Worm (Caenorhabditis elegans) whole organism, L1 larva: ENCODE results near the gene ppm-1.D.

Source experiments
- C04F5.9 ChIP-seq: sonication (generic microtip); optimal IDR thresholded peaks from 2 replicates; lab custom pipeline; 2016; ENCODE audit warnings: missing genetic modification characterization, missing compliant biosample characterization
- C16A3.4 ChIP-seq: fragments of 150-350 bp; optimal IDR thresholded peaks from 2 replicates; lab custom pipeline; 2014; ENCODE audit warnings: missing biosample characterization, missing genetic modification characterization
- F16B12.6 ChIP-seq: fragments of 150-350 bp; optimal IDR thresholded peaks from 2 replicates; lab custom pipeline; 2014; ENCODE audit warnings: missing biosample characterization, missing genetic modification characterization
- aha-1 ChIP-seq: fragments of 150-350 bp; optimal IDR thresholded peaks from 2 replicates; lab custom pipeline; 2014; ENCODE audit warnings: missing biosample characterization, missing genetic modification characterization
- alr-1 ChIP-seq: fragments of 200-800 bp; sonication (Bioruptor generic); optimal IDR thresholded peaks from 2 replicates; lab custom pipeline; 2018; ENCODE audit warnings: borderline replicate concordance, mild to moderate bottlenecking, missing genetic modification characterization, missing compliant biosample characterization
- ama-1 ChIP-seq: fragments of 150-350 bp; optimal IDR thresholded peaks from 2 replicates; lab custom pipeline; 2014
- blmp-1 ChIP-seq: fragments of 150-350 bp; optimal IDR thresholded peaks from 2 replicates; lab custom pipeline; 2014; ENCODE audit warnings: missing biosample characterization, missing genetic modification characterization
- ceh-8 ChIP-seq: fragments of 200-800 bp; sonication (Bioruptor generic); optimal IDR thresholded peaks from 2 replicates; lab custom pipeline; 2018; ENCODE audit warnings: mild to moderate bottlenecking, missing genetic modification characterization, moderate library complexity, missing compliant biosample characterization
- ceh-82 ChIP-seq, 3 experiments: fragments of 150-350 bp in 1 of 3; sonication (generic microtip) in 2 of 3; optimal IDR thresholded peaks; 2 replicates each; lab custom pipeline; 2014 to 2017; ENCODE audit warnings: missing biosample characterization in 3 of 3, missing genetic modification characterization in 3 of 3
- ceh-88 ChIP-seq: fragments of 200-800 bp; sonication (Bioruptor generic); IDR thresholded peaks from 2 replicates; pipeline ENCODE4 v1.3.6; 2022; ENCODE audit warnings: missing genetic modification characterization, missing compliant biosample characterization
- ceh-90 ChIP-seq: sonication (generic microtip); optimal IDR thresholded peaks from 2 replicates; lab custom pipeline; 2016; ENCODE audit warnings: missing genetic modification characterization, missing compliant biosample characterization
- ces-1 ChIP-seq: fragments of 150-350 bp; optimal IDR thresholded peaks from 2 replicates; lab custom pipeline; 2014; ENCODE audit warnings: missing biosample characterization, missing genetic modification reagents, missing genetic modification characterization
- dpl-1 ChIP-seq, 3 experiments: fragments of 150-350 bp in 2 of 3; sonication (generic microtip) in 1 of 3; optimal IDR thresholded peaks; 2 replicates each; lab custom pipeline; 2014 to 2017; ENCODE audit warnings: missing biosample characterization in 3 of 3, missing genetic modification characterization in 3 of 3, missing genetic modification reagents in 3 of 3
- efl-1 ChIP-seq, 4 experiments: fragments of 150-350 bp; optimal IDR thresholded peaks in 3 of 4; peaks in 1 of 4; 1 replicate in 1 of 4; 2 replicates in 3 of 4; lab custom pipeline; 2014; ENCODE audit warnings: missing biosample characterization in 2 of 4, missing genetic modification characterization in 2 of 4, missing genetic modification reagents in 2 of 4
- egl-27 ChIP-seq, 2 experiments: fragments of 150-350 bp in 1 of 2; sonication (generic microtip); optimal IDR thresholded peaks; 3 replicates each; lab custom pipeline; 2017 to 2018; ENCODE audit warnings: missing biosample characterization in 2 of 2, missing genetic modification characterization in 2 of 2, missing genetic modification reagents in 2 of 2
- ets-5 ChIP-seq: fragments of 200-800 bp; sonication (Bioruptor generic); IDR thresholded peaks from 2 replicates; pipeline ENCODE4 v1.3.6; 2022; ENCODE audit warnings: missing genetic modification characterization, missing compliant biosample characterization
- fkh-8 ChIP-seq: sonication (generic microtip); optimal IDR thresholded peaks from 2 replicates; lab custom pipeline; 2016; ENCODE audit warnings: mild to moderate bottlenecking, missing genetic modification characterization, missing compliant biosample characterization
- fos-1 ChIP-seq: fragments of 150-350 bp; optimal IDR thresholded peaks from 2 replicates; lab custom pipeline; 2014; ENCODE audit warnings: missing biosample characterization, missing genetic modification characterization
- hlh-17 ChIP-seq: fragments of 200-800 bp; sonication (Bioruptor generic); optimal IDR thresholded peaks from 2 replicates; lab custom pipeline; 2018; ENCODE audit warnings: missing genetic modification characterization, mild to moderate bottlenecking, missing compliant biosample characterization, moderate library complexity, borderline replicate concordance
- irx-1 ChIP-seq: sonication (generic microtip); optimal IDR thresholded peaks from 2 replicates; lab custom pipeline; 2016; ENCODE audit warnings: missing genetic modification characterization, missing compliant biosample characterization
- lin-13 ChIP-seq: fragments of 150-350 bp; optimal IDR thresholded peaks from 2 replicates; lab custom pipeline; 2014; ENCODE audit warnings: missing biosample characterization, missing genetic modification reagents, missing genetic modification characterization
- lin-14 ChIP-seq: fragments of 200-800 bp; sonication (Bioruptor generic); optimal IDR thresholded peaks from 2 replicates; lab custom pipeline; 2018; ENCODE audit warnings: mild to moderate bottlenecking, missing genetic modification characterization, moderate library complexity, missing compliant biosample characterization
- lin-15B ChIP-seq: fragments of 150-350 bp; sonication (generic microtip); optimal IDR thresholded peaks from 3 replicates; lab custom pipeline; 2014; ENCODE audit warnings: missing biosample characterization, missing genetic modification characterization
- lin-35 ChIP-seq, 2 experiments: fragments of 150-350 bp; optimal IDR thresholded peaks; 2 replicates each; lab custom pipeline; 2014; ENCODE audit warnings: missing biosample characterization in 2 of 2, missing genetic modification characterization in 2 of 2, missing genetic modification reagents in 2 of 2
- lir-3 ChIP-seq: sonication (generic microtip); optimal IDR thresholded peaks from 2 replicates; lab custom pipeline; 2016; ENCODE audit warnings: mild to moderate bottlenecking, missing genetic modification characterization, moderate library complexity, missing compliant biosample characterization; ENCODE audit not compliant: poor library complexity
- lsy-2 ChIP-seq, 2 experiments: fragments of 150-350 bp; optimal IDR thresholded peaks; 2 replicates each; lab custom pipeline; 2014; ENCODE audit warnings: missing biosample characterization in 2 of 2, missing genetic modification characterization in 2 of 2
- mdl-1 ChIP-seq, 2 experiments: fragments of 150-350 bp; optimal IDR thresholded peaks; 2 replicates each; lab custom pipeline; 2014 to 2017; ENCODE audit warnings: missing biosample characterization in 2 of 2, missing genetic modification characterization in 2 of 2, inconsistent platforms in 1 of 2
- mep-1 ChIP-seq: fragments of 150-350 bp; optimal IDR thresholded peaks from 2 replicates; lab custom pipeline; 2014; ENCODE audit warnings: missing biosample characterization, missing genetic modification characterization
- nhr-19 ChIP-seq: fragments of 200-800 bp; sonication (Bioruptor generic); conservative IDR thresholded peaks from 2 replicates; pipeline ENCODE4 v1.3.6; 2022; ENCODE audit warnings: missing genetic modification characterization, missing compliant biosample characterization
- nhr-20 ChIP-seq: sonication (generic microtip); optimal IDR thresholded peaks from 2 replicates; lab custom pipeline; 2016; ENCODE audit warnings: mild to moderate bottlenecking, missing genetic modification characterization, missing compliant biosample characterization
- nhr-237 ChIP-seq: fragments of 150-350 bp; optimal IDR thresholded peaks from 2 replicates; lab custom pipeline; 2014; ENCODE audit warnings: missing biosample characterization, missing genetic modification characterization
- nhr-28 ChIP-seq: fragments of 150-350 bp; optimal IDR thresholded peaks from 2 replicates; lab custom pipeline; 2014; ENCODE audit warnings: missing biosample characterization, missing genetic modification characterization
- nhr-71 ChIP-seq: sonication (generic microtip); optimal IDR thresholded peaks from 2 replicates; lab custom pipeline; 2016; ENCODE audit warnings: mild to moderate bottlenecking, missing genetic modification characterization, moderate library complexity, missing compliant biosample characterization
- nhr-76 ChIP-seq: sonication (generic microtip); optimal IDR thresholded peaks from 2 replicates; lab custom pipeline; 2017; ENCODE audit warnings: missing biosample characterization, missing genetic modification characterization
- nhr-77 ChIP-seq: fragments of 150-350 bp; optimal IDR thresholded peaks from 2 replicates; lab custom pipeline; 2014; ENCODE audit warnings: missing biosample characterization, missing genetic modification characterization
- nhr-85 ChIP-seq: sonication (generic microtip); peaks from one replicate; lab custom pipeline; 2016; ENCODE audit warnings: missing genetic modification characterization, inconsistent platforms, missing compliant biosample characterization
- pax-3 ChIP-seq: fragments of 200-800 bp; sonication (Bioruptor generic); optimal IDR thresholded peaks from 2 replicates; lab custom pipeline; 2018; ENCODE audit warnings: mild to moderate bottlenecking, missing genetic modification characterization, moderate library complexity, missing compliant biosample characterization
- snpc-4 ChIP-seq: fragments of 150-350 bp; optimal IDR thresholded peaks from 2 replicates; lab custom pipeline; 2014; ENCODE audit warnings: missing biosample characterization, missing genetic modification characterization
- snu-23 ChIP-seq: sonication (generic microtip); optimal IDR thresholded peaks from 2 replicates; lab custom pipeline; 2016; ENCODE audit warnings: missing genetic modification characterization, missing compliant biosample characterization
- sptf-1 ChIP-seq: fragments of 150-350 bp; optimal IDR thresholded peaks from 2 replicates; lab custom pipeline; 2014; ENCODE audit warnings: missing biosample characterization, missing genetic modification characterization
- swsn-7 ChIP-seq: sonication (generic microtip); optimal IDR thresholded peaks from 2 replicates; lab custom pipeline; 2016; ENCODE audit warnings: missing genetic modification characterization, missing compliant biosample characterization
- tbx-2 ChIP-seq: sonication (generic microtip); optimal IDR thresholded peaks from 2 replicates; lab custom pipeline; 2016; ENCODE audit warnings: missing genetic modification characterization, missing compliant biosample characterization
- tlp-1 ChIP-seq: fragments of 150-350 bp; optimal IDR thresholded peaks from 2 replicates; lab custom pipeline; 2014; ENCODE audit warnings: missing biosample characterization, missing genetic modification characterization
- unc-130 ChIP-seq: fragments of 150-350 bp; optimal IDR thresholded peaks from 2 replicates; lab custom pipeline; 2017; ENCODE audit warnings: missing biosample characterization, missing genetic modification characterization, inconsistent platforms
- unc-30 ChIP-seq: sonication (generic microtip); optimal IDR thresholded peaks from 2 replicates; lab custom pipeline; 2017; ENCODE audit warnings: missing biosample characterization, missing genetic modification characterization
- unc-86 ChIP-seq: sonication (generic microtip); optimal IDR thresholded peaks from 2 replicates; lab custom pipeline; 2016; ENCODE audit warnings: missing genetic modification characterization, missing compliant biosample characterization
- unc-98 ChIP-seq: fragments of 200-800 bp; sonication (Bioruptor generic); IDR thresholded peaks from 2 replicates; pipeline ENCODE4 v1.3.6; 2022; ENCODE audit warnings: missing genetic modification characterization, missing compliant biosample characterization
- xbp-1 ChIP-seq: sonication (generic microtip); optimal IDR thresholded peaks from 2 replicates; lab custom pipeline; 2016; ENCODE audit warnings: missing genetic modification characterization, missing compliant biosample characterization
- zip-4 ChIP-seq: fragments of 200-800 bp; sonication (Bioruptor generic); optimal IDR thresholded peaks from 2 replicates; lab custom pipeline; 2018; ENCODE audit warnings: mild to moderate bottlenecking, missing genetic modification characterization, moderate library complexity, missing compliant biosample characterization
- ztf-11 ChIP-seq, 2 experiments: sonication (generic microtip); optimal IDR thresholded peaks; 2 replicates each; lab custom pipeline; 2016 to 2017; ENCODE audit warnings: missing genetic modification characterization in 2 of 2, missing biosample characterization in 1 of 2, missing compliant biosample characterization in 1 of 2
- ztf-4 ChIP-seq: fragments of 150-350 bp; optimal IDR thresholded peaks from 2 replicates; lab custom pipeline; 2014; ENCODE audit warnings: missing biosample characterization, missing genetic modification characterization

The ppm-1.D gene

ce11 chrIII:2331033-2331625 is at the start of gene ppm-1.D, which contains the start of gene Y54F10BM.13:
Gene ppm-1.D (plus strand): TSS chrIII:2331572.
Gene Y54F10BM.13 (minus strand): TSS chrIII:2331083.
- TF ChIP-seq egl-27 (tag; optimal IDR thresholded peaks at IDR 0.05; lab: Kevin White, UChicago) = no peak
- TF ChIP-seq nhr-19 (GFP tag; lab: Robert Waterston, UW) = 0 out of 2 replicates have a peak, but pooled peaks have one; percentile 7
- TF ChIP-seq mdl-1 (tag; optimal IDR thresholded peaks at IDR 0.05; lab: Kevin White, UChicago) = no peak
- TF ChIP-seq sptf-1 (tag; lab: Kevin White, UChicago) = no peak
- TF ChIP-seq tbx-2 = peak; percentile 29
- no peak for TF ChIP-seq fos-1 (tag; lab: Kevin White, UChicago)
- TF ChIP-seq alr-1 (tag; lab: Kevin White, UChicago) = no peak
- no peak for TF ChIP-seq zip-4 (GFP tag; lab: Kevin White, UChicago)
- TF ChIP-seq nhr-20 = no peak
- TF ChIP-seq lin-14 (GFP tag; lab: Kevin White, UChicago) = no peak
- TF ChIP-seq nhr-237 (tag; lab: Kevin White, UChicago) = no peak
- TF ChIP-seq lsy-2 (tag; optimal IDR thresholded peaks at IDR 0.05; lab: Kevin White, UChicago) = peak; percentile 39 to 65
- no peak for TF ChIP-seq unc-130 (tag; lab: Kevin White, UChicago)
- TF ChIP-seq ces-1 = no peak
- TF ChIP-seq C16A3.4 (tag; lab: Kevin White, UChicago) = peak; percentile 31
- no peak for TF ChIP-seq unc-30 (tag; lab: Kevin White, UChicago)
- TF ChIP-seq snpc-4 (tag; lab: Kevin White, UChicago) = no peak
- peak; percentile 52 for TF ChIP-seq F16B12.6 (tag; lab: Kevin White, UChicago)
- peak; percentile 19 for TF ChIP-seq unc-86 (tag; lab: Kevin White, UChicago)
- peak; percentile 91 to 95 for TF ChIP-seq lin-35 (GFP tag; optimal IDR thresholded peaks at IDR 0.05; lab: Kevin White, UChicago)
- no peak for TF ChIP-seq hlh-17 (GFP tag; lab: Kevin White, UChicago)
- TF ChIP-seq nhr-28 (tag; lab: Kevin White, UChicago) = no peak
- TF ChIP-seq lin-13 = no peak
- TF ChIP-seq unc-98 (GFP tag; lab: Robert Waterston, UW) = peak; percentile 49; the same call in 1 of the 2 replicates
- TF ChIP-seq ceh-8 = no peak
- peak; percentile 54 for TF ChIP-seq lin-15B
- peak; percentile 42 for TF ChIP-seq xbp-1 (tag; lab: Kevin White, UChicago)
- TF ChIP-seq ztf-4 = no peak
- TF ChIP-seq irx-1 = peak; percentile 18
- peak; percentile 94 to 97 for TF ChIP-seq efl-1 (optimal IDR thresholded peaks at IDR 0.05; lab: Kevin White, UChicago)
- TF ChIP-seq efl-1 (GFP tag; optimal IDR thresholded peaks at IDR 0.05 in 1 of 2; lab: Kevin White, UChicago) = peak; percentile 93 to 99
- TF ChIP-seq tlp-1 = no peak
- peak; percentile 35 for TF ChIP-seq blmp-1 (tag; lab: Kevin White, UChicago)
- TF ChIP-seq ets-5 (GFP tag; lab: Robert Waterston, UW) = no peak
- TF ChIP-seq ama-1 (lab: Kevin White, UChicago) = no peak
- no peak for TF ChIP-seq nhr-77 (tag; lab: Kevin White, UChicago)
- no peak for TF ChIP-seq snu-23 (GFP tag; lab: Kevin White, UChicago)
- TF ChIP-seq nhr-71 (tag; lab: Kevin White, UChicago) = no peak
- TF ChIP-seq ceh-82 (tag; optimal IDR thresholded peaks at IDR 0.05; lab: Kevin White, UChicago) = peak in 1 of 3 experiments; percentile 41
- peak; percentile 3 for TF ChIP-seq C04F5.9 (tag; lab: Kevin White, UChicago)
- no peak for TF ChIP-seq pax-3 (tag; lab: Kevin White, UChicago)
- peak; percentile 89 to 92 (median 90) for TF ChIP-seq dpl-1 (GFP tag; optimal IDR thresholded peaks at IDR 0.05; lab: Kevin White, UChicago)
- peak; percentile 56 for TF ChIP-seq fkh-8 (tag; lab: Kevin White, UChicago)
- no peak for TF ChIP-seq ztf-11 (tag; optimal IDR thresholded peaks at IDR 0.05; lab: Kevin White, UChicago)
- no peak for TF ChIP-seq aha-1 (tag; lab: Kevin White, UChicago)
- no peak for TF ChIP-seq mep-1
- TF ChIP-seq lir-3 (tag; lab: Kevin White, UChicago) = no peak
- peak; percentile 34 for TF ChIP-seq ceh-90 (tag; lab: Kevin White, UChicago)
- TF ChIP-seq nhr-76 = no peak
- TF ChIP-seq nhr-85 = peak; percentile 28
- TF ChIP-seq swsn-7 (tag; lab: Kevin White, UChicago) = no peak
- TF ChIP-seq ceh-88 (GFP tag; lab: Robert Waterston, UW) = no peak
- TF ChIP-seq, all 84 proteins: peak for 19
